Fruit fly (Drosophila melanogaster): ENCODE measurements around the gene Meics.

The Meics gene

dm6 chr3L:14002524-14003135 is 38.1 kb upstream of the Meics start:
- 0 out of 2 replicates have a peak, but pooled peaks have one; percentile 30 for TF ChIP-seq CG32532 (GFP tag; IDR thresholded peaks at IDR 0.05)
- TF ChIP-seq CkIIα-i1 (GFP tag; IDR thresholded peaks at IDR 0.05) = no peak
- TF ChIP-seq mirr (GFP tag; optimal IDR thresholded peaks at IDR 0.05) = peak; percentile 37
- TF ChIP-seq CG13287 (GFP tag; IDR thresholded peaks at IDR 0.05; ENCODE audit: partially characterized antibody) = peak; percentile 20; the same call in 1 of the 2 replicates
- no peak for TF ChIP-seq CG2889 (GFP tag; IDR thresholded peaks at IDR 0.05)
- no peak for TF ChIP-seq Lpt (GFP tag; optimal IDR thresholded peaks at IDR 0.05)
- TF ChIP-seq Rx (GFP tag; IDR thresholded peaks at IDR 0.05) = no peak
- no peak for TF ChIP-seq Ada2b (GFP tag; IDR thresholded peaks at IDR 0.05)
- no peak for TF ChIP-seq CG2202 (tag; optimal IDR thresholded peaks at IDR 0.05)
- TF ChIP-seq org-1 (GFP tag; optimal IDR thresholded peaks at IDR 0.05) = no peak
- TF ChIP-seq Dll (GFP tag; IDR thresholded peaks at IDR 0.05; ENCODE audit: partially characterized antibody) = no peak
- TF ChIP-seq CG4328 (GFP tag; optimal IDR thresholded peaks at IDR 0.05) = no peak
- TF ChIP-seq crp (GFP tag; optimal IDR thresholded peaks at IDR 0.05) = no peak
- TF ChIP-seq pita (GFP tag; optimal IDR thresholded peaks at IDR 0.05) = no peak
- no peak for TF ChIP-seq Atf3 (GFP tag; optimal IDR thresholded peaks at IDR 0.05)
- peak; percentile 59 for TF ChIP-seq sens (GFP tag)
- TF ChIP-seq tin (GFP tag; optimal IDR thresholded peaks at IDR 0.05) = no peak
- no peak for TF ChIP-seq unc-4 (GFP tag; IDR thresholded peaks at IDR 0.05; ENCODE audit: partially characterized antibody)
- TF ChIP-seq Atf6 (GFP tag; IDR thresholded peaks at IDR 0.05) = no peak
- TF ChIP-seq wor (GFP tag; IDR thresholded peaks at IDR 0.05) = no peak
- TF ChIP-seq klu (GFP tag; IDR thresholded peaks at IDR 0.05) = no peak
- no peak for TF ChIP-seq Fer2 (tag; optimal IDR thresholded peaks at IDR 0.05)
- TF ChIP-seq zfh2 (GFP tag; optimal IDR thresholded peaks at IDR 0.05) = peak; percentile 14
- peak in 1 of 2 experiments; percentile 13 for TF ChIP-seq Hr51 (GFP tag; optimal IDR thresholded peaks at IDR 0.05)
- TF ChIP-seq CG6689 (GFP tag; IDR thresholded peaks at IDR 0.05) = no peak
- no peak for TF ChIP-seq maf-S (GFP tag; optimal IDR thresholded peaks at IDR 0.05)
- TF ChIP-seq kay (GFP tag; optimal IDR thresholded peaks at IDR 0.05) = no peak
- TF ChIP-seq CG2129 (GFP tag; IDR thresholded peaks at IDR 0.05; ENCODE audit: partially characterized antibody) = no peak
- TF ChIP-seq dysf (GFP tag; IDR thresholded peaks at IDR 0.05) = no peak
- peak; percentile 49 for TF ChIP-seq Ets97D (GFP tag; optimal IDR thresholded peaks at IDR 0.05)
- no peak for TF ChIP-seq ssp (GFP tag; IDR thresholded peaks at IDR 0.05)
- TF ChIP-seq Ptx1 (GFP tag; IDR thresholded peaks at IDR 0.05) = no peak
- peak; percentile 45 for TF ChIP-seq phol (tag; optimal IDR thresholded peaks at IDR 0.05)
- TF ChIP-seq CG11723 (GFP tag; optimal IDR thresholded peaks at IDR 0.05) = no peak
- peak; percentile 62 for TF ChIP-seq HmgD (GFP tag; optimal IDR thresholded peaks at IDR 0.05)
- TF ChIP-seq peb (GFP tag; IDR thresholded peaks at IDR 0.05) = no peak
- no peak for TF ChIP-seq D (optimal IDR thresholded peaks at IDR 0.05)
- no peak for TF ChIP-seq D (GFP tag; optimal IDR thresholded peaks at IDR 0.05)
- TF ChIP-seq nmo (GFP tag; optimal IDR thresholded peaks at IDR 0.05) = peak; percentile 33
- TF ChIP-seq Gug (GFP tag; IDR thresholded peaks at IDR 0.05) = no peak
- TF ChIP-seq fd64A (GFP tag; optimal IDR thresholded peaks at IDR 0.05) = no peak
- no peak for TF ChIP-seq CG12744 (GFP tag; optimal IDR thresholded peaks at IDR 0.05)
- no peak for TF ChIP-seq CG32772 (GFP tag; IDR thresholded peaks at IDR 0.05)
- TF ChIP-seq trem (tag; optimal IDR thresholded peaks at IDR 0.05) = peak; percentile 98
- no peak for TF ChIP-seq dmrt99B (tag; optimal IDR thresholded peaks at IDR 0.05)
- TF ChIP-seq Hand (GFP tag; optimal IDR thresholded peaks at IDR 0.05) = no peak
- no peak for TF ChIP-seq CG15011 (GFP tag; optimal IDR thresholded peaks at IDR 0.05)
- TF ChIP-seq rib (GFP tag; IDR thresholded peaks at IDR 0.05) = peak; percentile 70; the same call in 1 of the 2 replicates
- no peak for TF ChIP-seq CG31365 (tag; optimal IDR thresholded peaks at IDR 0.05)
- TF ChIP-seq CG30403 (GFP tag; optimal IDR thresholded peaks at IDR 0.05) = no peak
- no peak for TF ChIP-seq CG11504 (tag; optimal IDR thresholded peaks at IDR 0.05)

Data from whole organism, embryonic.